Fruit fly (Drosophila melanogaster) whole organism, embryonic: ENCODE measurements around the gene CG45487.

Source experiments
- Atf3 ChIP-seq: fragments of 200-800 bp; sonication (Bioruptor generic); optimal IDR thresholded peaks from 3 replicates; lab custom pipeline; 2016; ENCODE audit warnings: missing biosample characterization, missing genetic modification characterization
- Bgb ChIP-seq: fragments of 200-800 bp; sonication (Bioruptor generic); IDR thresholded peaks from 2 replicates; pipeline ENCODE4 v1.3.6; 2022; ENCODE audit warnings: missing biosample characterization, missing genetic modification characterization; ENCODE audit not compliant: partially characterized antibody
- CG10267 ChIP-seq: fragments of 200-800 bp; sonication (Bioruptor generic); optimal IDR thresholded peaks from 2 replicates; lab custom pipeline; 2018; ENCODE audit warnings: missing biosample characterization, mild to moderate bottlenecking, missing genetic modification characterization, moderate library complexity
- CG11696 ChIP-seq: fragments of 200-800 bp; sonication (Bioruptor generic); IDR thresholded peaks from 2 replicates; pipeline ENCODE4 v1.3.6; 2022; ENCODE audit warnings: missing biosample characterization, missing genetic modification characterization
- CG12769 ChIP-seq: fragments of 200-800 bp; sonication (Bioruptor generic); optimal IDR thresholded peaks from 2 replicates; lab custom pipeline; 2019; ENCODE audit warnings: missing biosample characterization, mild to moderate bottlenecking, missing genetic modification characterization, moderate library complexity
- CG13424 ChIP-seq: fragments of 200-800 bp; sonication (Bioruptor generic); optimal IDR thresholded peaks from 2 replicates; lab custom pipeline; 2019; ENCODE audit warnings: missing biosample characterization, mild to moderate bottlenecking, missing genetic modification characterization, moderate library complexity
- CG1603 ChIP-seq: fragments of 200-800 bp; sonication (Bioruptor generic); optimal IDR thresholded peaks from 2 replicates; lab custom pipeline; 2019; ENCODE audit warnings: missing biosample characterization, mild to moderate bottlenecking, missing genetic modification characterization, moderate library complexity
- CG1647 ChIP-seq: fragments of 200-800 bp; sonication (Bioruptor generic); optimal IDR thresholded peaks from 3 replicates; lab custom pipeline; 2016; ENCODE audit warnings: missing biosample characterization, missing genetic modification characterization
- CG17328 ChIP-seq: fragments of 200-800 bp; sonication (Bioruptor generic); IDR thresholded peaks from 2 replicates; pipeline ENCODE4 v1.3.6; 2022; ENCODE audit warnings: missing biosample characterization, missing genetic modification characterization
- CG17361 ChIP-seq: fragments of 200-800 bp; sonication (Bioruptor generic); IDR thresholded peaks from 3 replicates; pipeline ENCODE4 v1.3.6; 2022; ENCODE audit warnings: missing biosample characterization, missing genetic modification characterization
- CG17385 ChIP-seq: fragments of 200-800 bp; sonication (Bioruptor generic); optimal IDR thresholded peaks from 3 replicates; lab custom pipeline; 2018; ENCODE audit warnings: missing biosample characterization, mild to moderate bottlenecking, missing genetic modification characterization
- CG2120 ChIP-seq: fragments of 200-800 bp; sonication (Bioruptor generic); optimal IDR thresholded peaks from 3 replicates; lab custom pipeline; 2016; ENCODE audit warnings: missing biosample characterization, missing genetic modification characterization
- CG2678 ChIP-seq: fragments of 200-800 bp; sonication (Bioruptor generic); optimal IDR thresholded peaks from 3 replicates; lab custom pipeline; 2019; ENCODE audit warnings: missing biosample characterization, mild to moderate bottlenecking, missing genetic modification characterization, moderate library complexity
- CG30403 ChIP-seq: fragments of 200-800 bp; sonication (Bioruptor generic); optimal IDR thresholded peaks from 3 replicates; lab custom pipeline; 2016; ENCODE audit warnings: missing biosample characterization, missing genetic modification characterization
- CG32772 ChIP-seq: fragments of 200-800 bp; sonication (Bioruptor generic); IDR thresholded peaks from 2 replicates; pipeline ENCODE4 v1.3.6; 2022; ENCODE audit warnings: missing biosample characterization, missing genetic modification characterization
- CG33557 ChIP-seq: fragments of 200-800 bp; sonication (Bioruptor generic); optimal IDR thresholded peaks from 2 replicates; lab custom pipeline; 2019; ENCODE audit warnings: missing biosample characterization, mild to moderate bottlenecking, missing genetic modification characterization, moderate library complexity
- CG4707 ChIP-seq: fragments of 200-800 bp; sonication (Bioruptor generic); optimal IDR thresholded peaks from 2 replicates; lab custom pipeline; 2018; ENCODE audit warnings: missing biosample characterization, mild to moderate bottlenecking, missing genetic modification characterization, moderate library complexity
- CG5953 ChIP-seq: fragments of 200-800 bp; sonication (Bioruptor generic); IDR thresholded peaks from 2 replicates; pipeline ENCODE4 v1.3.6; 2022; ENCODE audit warnings: missing biosample characterization, missing genetic modification characterization
- CG6175 ChIP-seq: fragments of 200-800 bp; sonication (Bioruptor generic); IDR thresholded peaks from 3 replicates; pipeline ENCODE4 v1.3.6; 2022; ENCODE audit warnings: missing biosample characterization, missing genetic modification characterization
- CG6689 ChIP-seq: fragments of 200-800 bp; sonication (Bioruptor generic); IDR thresholded peaks from 2 replicates; pipeline ENCODE4 v1.3.6; 2022; ENCODE audit warnings: missing biosample characterization, missing genetic modification characterization
- CG7556 ChIP-seq: fragments of 200-800 bp; sonication (Bioruptor generic); optimal IDR thresholded peaks from 2 replicates; lab custom pipeline; 2017; ENCODE audit warnings: missing biosample characterization, mild to moderate bottlenecking, missing genetic modification characterization
- CG8089 ChIP-seq: fragments of 200-800 bp; sonication (Bioruptor generic); optimal IDR thresholded peaks from 3 replicates; lab custom pipeline; 2016; ENCODE audit warnings: missing biosample characterization, missing genetic modification characterization
- CTCF ChIP-seq: fragments of 200-800 bp; sonication (Bioruptor generic); optimal IDR thresholded peaks from 2 replicates; lab custom pipeline; 2017; ENCODE audit warnings: missing biosample characterization, mild to moderate bottlenecking, missing genetic modification characterization, moderate library complexity
- Dip3 ChIP-seq: fragments of 200-800 bp; sonication (Bioruptor generic); optimal IDR thresholded peaks from 3 replicates; lab custom pipeline; 2016; ENCODE audit warnings: missing biosample characterization, missing genetic modification characterization
- ERR ChIP-seq: fragments of 200-800 bp; sonication (Bioruptor generic); optimal IDR thresholded peaks from 2 replicates; lab custom pipeline; 2016; ENCODE audit warnings: missing biosample characterization, missing genetic modification characterization
- Hmr ChIP-seq: fragments of 200-800 bp; sonication (Bioruptor generic); optimal IDR thresholded peaks from 3 replicates; lab custom pipeline; 2017; ENCODE audit warnings: mild to moderate bottlenecking, missing biosample characterization, missing genetic modification reagents, missing genetic modification characterization
- Lpt ChIP-seq: fragments of >200 bp; optimal IDR thresholded peaks from 2 replicates; lab custom pipeline; 2018; ENCODE audit warnings: missing biosample characterization, missing genetic modification characterization
- Med ChIP-seq: fragments of 200-800 bp; sonication (Bioruptor generic); peaks from one replicate; lab custom pipeline; 2016; ENCODE audit warnings: missing biosample characterization, missing genetic modification characterization, mild to moderate bottlenecking, inconsistent platforms, moderate library complexity
- Oli ChIP-seq: fragments of 200-800 bp; sonication (Bioruptor generic); optimal IDR thresholded peaks from 2 replicates; lab custom pipeline; 2018; ENCODE audit warnings: missing biosample characterization, mild to moderate bottlenecking, missing genetic modification characterization, moderate library complexity
- Sry-δ ChIP-seq: fragments of 200-800 bp; sonication (Bioruptor generic); optimal IDR thresholded peaks from 2 replicates; lab custom pipeline; 2016; ENCODE audit warnings: missing biosample characterization, missing genetic modification characterization
- Xbp1 ChIP-seq: fragments of 200-800 bp; sonication (Bioruptor generic); optimal IDR thresholded peaks from 3 replicates; lab custom pipeline; 2016; ENCODE audit warnings: missing biosample characterization, mild to moderate bottlenecking, missing genetic modification characterization
- abd-A ChIP-seq: fragments of 200-800 bp; sonication (Bioruptor generic); optimal IDR thresholded peaks from 3 replicates; lab custom pipeline; 2019; ENCODE audit warnings: missing biosample characterization, mild to moderate bottlenecking, missing genetic modification characterization, moderate library complexity
- az2 ChIP-seq: fragments of 200-800 bp; sonication (Bioruptor generic); optimal IDR thresholded peaks from 3 replicates; lab custom pipeline; 2016; ENCODE audit warnings: missing biosample characterization, missing genetic modification characterization
- bbx ChIP-seq: fragments of 200-800 bp; sonication (Bioruptor generic); IDR thresholded peaks from 2 replicates; pipeline ENCODE4 v1.3.6; 2022; ENCODE audit warnings: missing biosample characterization, missing genetic modification characterization; ENCODE audit not compliant: partially characterized antibody
- bsh ChIP-seq, 2 experiments: fragments of 200-800 bp; sonication (Bioruptor generic); optimal IDR thresholded peaks; 2 replicates each; lab custom pipeline; 2017 to 2018; ENCODE audit warnings: mild to moderate bottlenecking in 2 of 2, missing biosample characterization in 2 of 2, missing genetic modification characterization in 2 of 2, moderate library complexity in 1 of 2
- cg ChIP-seq: fragments of 200-800 bp; sonication (Bioruptor generic); optimal IDR thresholded peaks from 3 replicates; lab custom pipeline; 2019; ENCODE audit warnings: missing biosample characterization, mild to moderate bottlenecking, missing genetic modification characterization, moderate library complexity
- ewg ChIP-seq: fragments of 200-800 bp; sonication (Bioruptor generic); optimal IDR thresholded peaks from 3 replicates; lab custom pipeline; 2017; ENCODE audit warnings: mild to moderate bottlenecking, missing biosample characterization, missing genetic modification reagents, missing genetic modification characterization
- jing ChIP-seq: fragments of 200-800 bp; sonication (Bioruptor generic); optimal IDR thresholded peaks from 2 replicates; lab custom pipeline; 2018; ENCODE audit warnings: missing biosample characterization, mild to moderate bottlenecking, missing genetic modification characterization
- maf-S ChIP-seq: fragments of 200-800 bp; sonication (Bioruptor generic); optimal IDR thresholded peaks from 2 replicates; lab custom pipeline; 2016; ENCODE audit warnings: missing biosample characterization, missing genetic modification characterization
- nmo ChIP-seq: fragments of 200-800 bp; sonication (Bioruptor generic); optimal IDR thresholded peaks from 2 replicates; lab custom pipeline; 2018; ENCODE audit warnings: missing biosample characterization, mild to moderate bottlenecking, missing genetic modification characterization, moderate library complexity
- phol ChIP-seq: fragments of 200-800 bp; sonication (Bioruptor generic); optimal IDR thresholded peaks from 3 replicates; lab custom pipeline; 2018; ENCODE audit warnings: missing biosample characterization, mild to moderate bottlenecking, missing genetic modification characterization, moderate library complexity
- salm ChIP-seq: fragments of 200-800 bp; sonication (Bioruptor generic); optimal IDR thresholded peaks from 2 replicates; lab custom pipeline; 2018; ENCODE audit warnings: missing biosample characterization, mild to moderate bottlenecking, missing genetic modification characterization
- schlank ChIP-seq: fragments of 200-800 bp; sonication (Bioruptor generic); optimal IDR thresholded peaks from 2 replicates; lab custom pipeline; 2018; ENCODE audit warnings: missing biosample characterization, mild to moderate bottlenecking, missing genetic modification characterization
- sens ChIP-seq: fragments of 200-800 bp; sonication (Bioruptor generic); peaks from one replicate; lab custom pipeline; 2016; ENCODE audit warnings: missing biosample characterization, missing genetic modification characterization
- sim ChIP-seq: fragments of 200-800 bp; sonication (Bioruptor generic); IDR thresholded peaks from 2 replicates; pipeline ENCODE4 v1.3.6; 2022; ENCODE audit warnings: missing biosample characterization, missing genetic modification characterization
- tx ChIP-seq: fragments of 200-800 bp; sonication (Bioruptor generic); optimal IDR thresholded peaks from 2 replicates; lab custom pipeline; 2016; ENCODE audit warnings: missing biosample characterization, missing genetic modification characterization

CG45487 gene

dm6 chrX:19886936-19887934, 27.8 kb downstream of the CG45487 start (continued):
- no peak for TF ChIP-seq ERR (GFP tag; lab: Kevin White, UChicago)
- peak; percentile 57 for TF ChIP-seq jing (GFP tag; lab: Kevin White, UChicago)
- TF ChIP-seq abd-A (tag; lab: Kevin White, UChicago) = peak; percentile 44
- TF ChIP-seq CG12769 (tag; lab: Kevin White, UChicago) = peak; percentile 91
- TF ChIP-seq CG5953 = 0 out of 2 replicates have a peak, but pooled peaks have one; percentile 36

- TF ChIP-seq Med (GFP tag; lab: Kevin White, UChicago) = peak; percentile 1
- TF ChIP-seq Dip3 = no peak
- TF ChIP-seq CG4707 (GFP tag; lab: Kevin White, UChicago) = no peak
Measured at dm6 chrX:19886515-19886914, 28.6 kb downstream of the CG45487 start.

- TF ChIP-seq CTCF (GFP tag; lab: Kevin White, UChicago) = no peak
- peak; percentile 13 for TF ChIP-seq Xbp1
- TF ChIP-seq Atf3 (GFP tag; lab: Kevin White, UChicago) = peak; percentile 14
- TF ChIP-seq CG30403 = peak; percentile 53
- no peak for TF ChIP-seq bbx (GFP tag; lab: Robert Waterston, UW)
- TF ChIP-seq CG6175 (GFP tag; lab: Robert Waterston, UW) = no peak
- no peak for TF ChIP-seq CG33557 (GFP tag; lab: Kevin White, UChicago)
- TF ChIP-seq phol = peak; percentile 54
- TF ChIP-seq nmo (GFP tag; lab: Kevin White, UChicago) = peak; percentile 34
- TF ChIP-seq Bgb (GFP tag; lab: Robert Waterston, UW) = no peak
- peak; percentile 30 for TF ChIP-seq az2 (GFP tag; lab: Kevin White, UChicago)
- TF ChIP-seq CG6689 (GFP tag; lab: Robert Waterston, UW) = no peak
- no peak for TF ChIP-seq CG17328 (GFP tag; lab: Robert Waterston, UW)
- peak; percentile 55 for TF ChIP-seq CG2678
- TF ChIP-seq CG10267 (tag; lab: Kevin White, UChicago) = peak; percentile 21
- peak; percentile 22 for TF ChIP-seq CG17385
- no peak for TF ChIP-seq maf-S (GFP tag; lab: Kevin White, UChicago)
- no peak for TF ChIP-seq CG32772
- TF ChIP-seq cg = no peak
- peak; percentile 30 for TF ChIP-seq CG1603
- TF ChIP-seq CG1647 (GFP tag; lab: Kevin White, UChicago) = no peak
- TF ChIP-seq CG11696 (GFP tag; lab: Robert Waterston, UW) = no peak
- no peak for TF ChIP-seq tx (GFP tag; lab: Kevin White, UChicago)
- no peak for TF ChIP-seq salm (tag; lab: Kevin White, UChicago)
- peak; percentile 31 for TF ChIP-seq CG2120 (GFP tag; lab: Kevin White, UChicago)
- TF ChIP-seq Sry-δ (GFP tag; lab: Kevin White, UChicago) = no peak
- peak; percentile 36 for TF ChIP-seq ewg (GFP tag; lab: Kevin White, UChicago)
- TF ChIP-seq Hmr (GFP tag; lab: Kevin White, UChicago) = peak; percentile 7
- TF ChIP-seq bsh (GFP tag; optimal IDR thresholded peaks at IDR 0.05; lab: Kevin White, UChicago) = peak in 1 of 2 experiments; percentile 33
- TF ChIP-seq CG8089 (GFP tag; lab: Kevin White, UChicago) = no peak
- peak; percentile 41 for TF ChIP-seq CG7556 (GFP tag; lab: Kevin White, UChicago)
- TF ChIP-seq Lpt = no peak
- peak; percentile 24 for TF ChIP-seq CG13424 (tag; lab: Kevin White, UChicago)
- no peak for TF ChIP-seq schlank (tag; lab: Kevin White, UChicago)
- TF ChIP-seq sim = no peak
- TF ChIP-seq CG17361 (GFP tag; lab: Robert Waterston, UW) = peak; percentile 63; the same call in 2 of the 3 replicates
- TF ChIP-seq sens (GFP tag; lab: Kevin White, UChicago) = peak; percentile 83
- TF ChIP-seq Oli (tag; lab: Kevin White, UChicago) = peak; percentile 45
Measured at dm6 chrX:19884204-19884603, 30.9 kb downstream of the CG45487 start.
